Worm (Caenorhabditis elegans) whole organism, L3 larva: ENCODE measurements around the gene R04E5.7.

ENCODE experiments used
- ceh-82 ChIP-seq: fragments of 150-350 bp; optimal IDR thresholded peaks from 2 replicates; lab custom pipeline; 2014; ENCODE audit warnings: missing biosample characterization, missing genetic modification characterization
- elt-3 ChIP-seq, 3 experiments: fragments of 150-350 bp in 1 of 3; sonication (generic microtip) in 2 of 3; optimal IDR thresholded peaks; 2 replicates in 2 of 3; 4 replicates in 1 of 3; lab custom pipeline; 2014 to 2017; ENCODE audit warnings: missing biosample characterization in 3 of 3, missing genetic modification characterization in 3 of 3
- nhr-12 ChIP-seq: fragments of 150-350 bp; optimal IDR thresholded peaks from 2 replicates; lab custom pipeline; 2014; ENCODE audit warnings: missing biosample characterization, missing genetic modification characterization
- pha-4 ChIP-seq: fragments of 150-350 bp; optimal IDR thresholded peaks from 2 replicates; lab custom pipeline; 2014; ENCODE audit warnings: missing biosample characterization, missing genetic modification reagents, missing genetic modification characterization
- pqm-1 ChIP-seq: fragments of 150-350 bp; optimal IDR thresholded peaks from 2 replicates; lab custom pipeline; 2017; ENCODE audit warnings: missing biosample characterization, missing genetic modification characterization, inconsistent platforms

DNA sequence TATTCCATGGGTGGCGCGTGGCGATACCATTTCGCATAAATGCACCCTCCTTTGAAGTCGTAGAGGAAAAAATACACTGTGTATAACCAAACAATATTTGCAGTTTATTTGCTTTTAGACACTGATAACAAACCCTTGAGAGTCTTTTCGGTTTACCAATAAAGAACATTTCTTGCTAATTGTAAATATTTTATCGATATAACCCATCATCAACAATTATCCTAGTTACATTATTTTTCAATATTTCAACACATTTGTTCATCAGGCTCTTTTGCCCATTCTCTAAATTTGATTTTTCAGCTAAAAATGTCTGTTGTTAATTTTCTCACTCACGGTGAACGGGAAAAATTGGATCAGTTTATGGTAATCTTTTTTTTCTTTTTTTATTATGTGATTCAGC, 46.9 kb upstream of the R04E5.7 start, which contains the start of gene ubc-23:
- TF ChIP-seq nhr-12 (tag; lab: Kevin White, UChicago) (no peak), pha-4 (peak; percentile 1), elt-3 (tag; optimal IDR thresholded peaks at IDR 0.05; lab: Kevin White, UChicago) (no peak), pqm-1 (no peak), ceh-82 (tag; lab: Kevin White, UChicago) (no peak)
